Worm (Caenorhabditis elegans): ENCODE measurements around the gene frpr-4.

DNA sequence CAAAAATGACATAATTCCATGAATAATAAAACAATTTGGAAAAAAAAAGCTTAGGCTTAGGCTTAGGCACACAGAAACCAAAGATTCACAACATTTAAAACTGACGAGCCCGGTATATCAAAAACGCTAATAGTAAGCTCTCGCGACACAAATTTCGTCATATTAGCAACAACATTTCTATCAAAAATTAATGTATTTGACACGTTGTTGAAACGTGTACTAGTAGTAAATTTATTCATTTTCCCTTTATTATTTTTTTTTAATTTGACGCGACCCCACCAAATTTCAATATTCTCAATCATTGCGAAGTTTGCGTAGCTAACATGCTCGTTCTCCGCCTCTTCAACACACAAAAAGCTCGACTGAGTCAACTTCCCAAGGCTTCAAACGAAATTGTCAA lies 43.4 kb downstream of the frpr-4 start, which contains the start of gene C34F11.2:
- no peak for TF ChIP-seq him-1 (tag; optimal IDR thresholded peaks at IDR 0.05)
- no peak for TF ChIP-seq W03F9.2 (tag; optimal IDR thresholded peaks at IDR 0.05)
- no peak for TF ChIP-seq dao-5 (tag; optimal IDR thresholded peaks at IDR 0.05)
